Fruit fly (Drosophila melanogaster): Measurements from ENCODE around the gene SP1029.

dm6 chr3R:29206198-29207011, 43.8 kb downstream of the SP1029 start:
- TF ChIP-seq CG32121 (GFP tag; IDR thresholded peaks at IDR 0.05) (no peak), EcR (GFP tag; optimal IDR thresholded peaks at IDR 0.05) (no peak), gl (tag; optimal IDR thresholded peaks at IDR 0.05) (no peak), CG15710 (tag; optimal IDR thresholded peaks at IDR 0.05) (no peak)
